Worm (Caenorhabditis elegans): ENCODE results near the gene F13A7.7.

ce11 chrV:16419769-16420168 lies 36.1 kb upstream of the F13A7.7 start, which contains the start of gene F26D2.16:
- no peak for TF ChIP-seq ama-1 (optimal IDR thresholded peaks at IDR 0.05)
- TF ChIP-seq sea-1 (GFP tag; conservative IDR thresholded peaks at IDR 0.05): no peak
- TF ChIP-seq tbx-37 (GFP tag; conservative IDR thresholded peaks at IDR 0.05): no peak
- TF ChIP-seq pes-1 (GFP tag; IDR thresholded peaks at IDR 0.05): no peak
- no peak for TF ChIP-seq hnd-1 (tag; optimal IDR thresholded peaks at IDR 0.05)
- TF ChIP-seq ceh-36 (tag; optimal IDR thresholded peaks at IDR 0.05): no peak
- TF ChIP-seq hmbx-1 (tag; optimal IDR thresholded peaks at IDR 0.05): no peak
- TF ChIP-seq flt-1 (GFP tag; IDR thresholded peaks at IDR 0.05): no peak
- no peak for TF ChIP-seq F13C5.2 (tag; optimal IDR thresholded peaks at IDR 0.05)
- TF ChIP-seq scrt-1 (GFP tag; IDR thresholded peaks at IDR 0.05): no peak
